Fruit fly (Drosophila melanogaster) whole organism, wandering third instar larva: ENCODE measurements around the gene wdn.

ENCODE experiments used
- Abd-B ChIP-seq: fragments of >200 bp; optimal IDR thresholded peaks from 2 replicates; lab custom pipeline; 2017; ENCODE audit warnings: missing biosample characterization, missing genetic modification characterization
- CG32264 ChIP-seq: fragments of 200-800 bp; sonication (Bioruptor generic); optimal IDR thresholded peaks from 2 replicates; lab custom pipeline; 2016; ENCODE audit warnings: missing biosample characterization, missing genetic modification characterization
- CrebA ChIP-seq: fragments of 200-800 bp; sonication (Bioruptor generic); optimal IDR thresholded peaks from 2 replicates; lab custom pipeline; 2016; ENCODE audit warnings: missing biosample characterization, mild to moderate bottlenecking, missing genetic modification characterization, borderline replicate concordance
- Dfd ChIP-seq: fragments of >200 bp; optimal IDR thresholded peaks from 2 replicates; lab custom pipeline; 2017; ENCODE audit warnings: missing biosample characterization, missing genetic modification characterization
- Dif ChIP-seq: fragments of 200-275, 200-300 bp; sonication (Bioruptor generic); optimal IDR thresholded peaks from 2 replicates; lab custom pipeline; 2018; ENCODE audit warnings: missing biosample characterization, missing genetic modification characterization; ENCODE audit not compliant: partially characterized antibody
- GATAd ChIP-seq: sonication (Bioruptor generic); optimal IDR thresholded peaks from 2 replicates; lab custom pipeline; 2016; ENCODE audit warnings: missing biosample characterization, missing genetic modification characterization
- HLH106 ChIP-seq: fragments of 200-800 bp; optimal IDR thresholded peaks from 3 replicates; lab custom pipeline; 2019; ENCODE audit warnings: missing biosample characterization, mild to moderate bottlenecking, missing genetic modification characterization, moderate library complexity
- Hr78 ChIP-seq: fragments of >200 bp; optimal IDR thresholded peaks from 2 replicates; lab custom pipeline; 2017; ENCODE audit warnings: missing biosample characterization, missing genetic modification characterization
- Myc ChIP-seq: fragments of >200 bp; optimal IDR thresholded peaks from 2 replicates; lab custom pipeline; 2017
- N ChIP-seq: fragments of >200 bp; optimal IDR thresholded peaks from 2 replicates; lab custom pipeline; 2018; ENCODE audit warnings: missing biosample characterization, missing external identifiers, missing genetic modification characterization
- OdsH ChIP-seq: fragments of 200-800 bp; sonication (Bioruptor generic); optimal IDR thresholded peaks from 2 replicates; lab custom pipeline; 2016; ENCODE audit warnings: missing biosample characterization, mild to moderate bottlenecking, missing genetic modification characterization
- Rel ChIP-seq, 2 experiments: fragments of 200-800 bp; sonication (Bioruptor generic) in 1 of 2; optimal IDR thresholded peaks; 2 replicates in 1 of 2; 3 replicates in 1 of 2; lab custom pipeline; 2016 to 2019; ENCODE audit warnings: mild to moderate bottlenecking in 2 of 2, missing biosample characterization in 2 of 2, missing genetic modification characterization in 2 of 2, moderate library complexity in 1 of 2
- Sp1 ChIP-seq: fragments of 200-800 bp; sonication (Bioruptor generic); optimal IDR thresholded peaks from 3 replicates; lab custom pipeline; 2019; ENCODE audit warnings: missing biosample characterization, mild to moderate bottlenecking, missing genetic modification characterization, moderate library complexity
- Vsx2 ChIP-seq: fragments of 200-300, 225-300 bp; sonication (Bioruptor generic); optimal IDR thresholded peaks from 2 replicates; lab custom pipeline; 2018; ENCODE audit warnings: missing biosample characterization, missing genetic modification characterization; ENCODE audit not compliant: partially characterized antibody
- br ChIP-seq: fragments of 200-800 bp; sonication (Bioruptor generic); optimal IDR thresholded peaks from 2 replicates; lab custom pipeline; 2016; ENCODE audit warnings: missing biosample characterization, missing genetic modification characterization
- dl ChIP-seq, 2 experiments: fragments of 175-275, 200-275 bp in 1 of 2; fragments of 200-275 bp in 1 of 2; sonication (Bioruptor generic); optimal IDR thresholded peaks; lab custom pipeline; 2018; ENCODE audit warnings: mild to moderate bottlenecking in 2 of 2, missing biosample characterization in 2 of 2, missing genetic modification characterization in 2 of 2, moderate library complexity in 2 of 2; ENCODE audit not compliant: partially characterized antibody in 2 of 2, insufficient read depth in 1 of 2
- dmrt93B ChIP-seq: fragments of 200-800 bp; sonication (Bioruptor generic); optimal IDR thresholded peaks from 2 replicates; lab custom pipeline; 2018; ENCODE audit warnings: missing biosample characterization, mild to moderate bottlenecking, missing genetic modification characterization
- dsf ChIP-seq: sonication (Bioruptor generic); optimal IDR thresholded peaks from 2 replicates; lab custom pipeline; 2016; ENCODE audit warnings: missing biosample characterization, missing genetic modification characterization, borderline replicate concordance
- ey ChIP-seq: fragments of 200-800 bp; sonication (Bioruptor generic); optimal IDR thresholded peaks from 2 replicates; lab custom pipeline; 2016; ENCODE audit warnings: missing biosample characterization, missing genetic modification characterization
- foxo ChIP-seq, 2 experiments: fragments of 200-800 bp; sonication (Bioruptor generic); optimal IDR thresholded peaks; 2 replicates in 1 of 2; 3 replicates in 1 of 2; lab custom pipeline; 2016 to 2017; ENCODE audit warnings: missing biosample characterization in 2 of 2, missing genetic modification characterization in 2 of 2
- fru ChIP-seq: fragments of 200-800 bp; sonication (Bioruptor generic); optimal IDR thresholded peaks from 3 replicates; lab custom pipeline; 2016; ENCODE audit warnings: missing biosample characterization, mild to moderate bottlenecking, missing genetic modification characterization
- h ChIP-seq: fragments of 200-800 bp; sonication (Bioruptor generic); optimal IDR thresholded peaks from 3 replicates; lab custom pipeline; 2016; ENCODE audit warnings: missing biosample characterization, mild to moderate bottlenecking, missing genetic modification characterization
- jim ChIP-seq: fragments of 175-275, 200-325 bp; sonication (Bioruptor generic); optimal IDR thresholded peaks from 2 replicates; lab custom pipeline; 2016; ENCODE audit warnings: missing biosample characterization, mild to moderate bottlenecking, missing genetic modification characterization
- lola ChIP-seq: fragments of >200 bp; optimal IDR thresholded peaks from 2 replicates; lab custom pipeline; 2017; ENCODE audit warnings: missing biosample characterization, missing genetic modification characterization
- psq ChIP-seq: fragments of 200-800 bp; sonication (Bioruptor generic); optimal IDR thresholded peaks from 3 replicates; lab custom pipeline; 2017; ENCODE audit warnings: missing biosample characterization, mild to moderate bottlenecking, missing genetic modification characterization, moderate library complexity
- rgr ChIP-seq: fragments of 200-800 bp; sonication (Bioruptor generic); optimal IDR thresholded peaks from 3 replicates; lab custom pipeline; 2016; ENCODE audit warnings: missing biosample characterization, mild to moderate bottlenecking, missing genetic modification characterization
- sage ChIP-seq: fragments of 200-800 bp; sonication (Bioruptor generic); optimal IDR thresholded peaks from 2 replicates; lab custom pipeline; 2016; ENCODE audit warnings: missing biosample characterization, mild to moderate bottlenecking, missing genetic modification characterization
- sv ChIP-seq: fragments of 200-800 bp; sonication (Bioruptor generic); optimal IDR thresholded peaks from 3 replicates; lab custom pipeline; 2016; ENCODE audit warnings: missing biosample characterization, missing genetic modification characterization
- usp ChIP-seq: fragments of >200 bp; optimal IDR thresholded peaks from 2 replicates; lab custom pipeline; 2017; ENCODE audit warnings: missing biosample characterization, missing genetic modification characterization
- woc ChIP-seq: sonication (Bioruptor generic); optimal IDR thresholded peaks from 2 replicates; lab custom pipeline; 2016; ENCODE audit warnings: missing biosample characterization, mild to moderate bottlenecking, missing genetic modification characterization

wdn gene

DNA sequence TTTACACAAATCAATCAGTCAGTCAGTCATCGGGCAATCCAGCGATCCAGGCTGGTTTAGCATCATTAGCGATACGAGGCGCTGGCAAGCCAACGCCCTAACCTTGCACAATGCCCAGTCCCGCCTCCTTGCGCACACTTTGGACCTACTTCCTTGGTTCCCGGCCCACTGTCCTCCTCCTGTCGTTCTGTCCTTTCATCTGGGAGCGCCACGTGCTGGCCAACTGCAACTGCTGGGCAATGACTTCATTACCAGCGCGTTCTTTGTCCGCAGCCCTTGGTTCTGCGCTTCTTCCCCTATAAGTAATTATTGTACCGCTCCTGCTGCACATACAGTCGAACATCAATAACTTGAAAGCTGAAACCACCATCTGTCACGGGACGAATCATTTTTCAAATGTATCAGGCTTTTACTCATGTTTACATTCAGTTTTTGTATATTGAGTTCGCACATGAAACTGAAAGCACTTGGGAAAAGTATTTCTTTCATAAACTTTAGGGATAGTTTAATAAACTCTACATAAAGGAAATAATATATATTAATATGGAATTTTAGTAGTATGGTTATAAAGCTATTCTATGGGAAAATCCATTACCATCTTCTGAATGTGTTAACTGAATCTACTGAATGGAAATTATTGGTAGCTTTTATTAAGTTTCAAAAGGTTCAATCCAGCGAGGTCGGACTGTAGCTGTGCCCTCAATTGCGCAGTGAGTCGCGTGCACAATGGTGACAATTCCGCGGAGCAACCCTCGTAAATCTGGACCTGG, 36.6 kb upstream of the wdn start:
- no peak for TF ChIP-seq Hr78
- TF ChIP-seq dmrt93B (GFP tag; lab: Kevin White, UChicago) = peak; percentile 53
- TF ChIP-seq fru = peak; percentile 0
- TF ChIP-seq jim (GFP tag; lab: Kevin White, UChicago) = no peak
- TF ChIP-seq psq = peak; percentile 33
- no peak for TF ChIP-seq Rel (GFP tag; optimal IDR thresholded peaks at IDR 0.05; lab: Kevin White, UChicago)
- no peak for TF ChIP-seq Rel (tag; optimal IDR thresholded peaks at IDR 0.05; lab: Kevin White, UChicago)
- peak; percentile 19 for TF ChIP-seq woc (GFP tag; lab: Kevin White, UChicago)
- no peak for TF ChIP-seq usp (GFP tag; lab: Kevin White, UChicago)
- no peak for TF ChIP-seq lola (GFP tag; lab: Kevin White, UChicago)
- TF ChIP-seq foxo (GFP tag; optimal IDR thresholded peaks at IDR 0.05; lab: Kevin White, UChicago) = peak in 1 of 2 experiments; percentile 46
- peak; percentile 32 for TF ChIP-seq HLH106 (tag; lab: Kevin White, UChicago)
- TF ChIP-seq OdsH = peak; percentile 26
- TF ChIP-seq h = no peak
- TF ChIP-seq rgr (GFP tag; lab: Kevin White, UChicago) = peak; percentile 20
- TF ChIP-seq Sp1 (GFP tag; lab: Kevin White, UChicago) = peak; percentile 38
- TF ChIP-seq GATAd (GFP tag; lab: Kevin White, UChicago) = no peak
- TF ChIP-seq sv (GFP tag; lab: Kevin White, UChicago) = no peak
- TF ChIP-seq br = no peak
- no peak for TF ChIP-seq Dif (GFP tag; lab: Kevin White, UChicago)
- no peak for TF ChIP-seq Abd-B

DNA sequence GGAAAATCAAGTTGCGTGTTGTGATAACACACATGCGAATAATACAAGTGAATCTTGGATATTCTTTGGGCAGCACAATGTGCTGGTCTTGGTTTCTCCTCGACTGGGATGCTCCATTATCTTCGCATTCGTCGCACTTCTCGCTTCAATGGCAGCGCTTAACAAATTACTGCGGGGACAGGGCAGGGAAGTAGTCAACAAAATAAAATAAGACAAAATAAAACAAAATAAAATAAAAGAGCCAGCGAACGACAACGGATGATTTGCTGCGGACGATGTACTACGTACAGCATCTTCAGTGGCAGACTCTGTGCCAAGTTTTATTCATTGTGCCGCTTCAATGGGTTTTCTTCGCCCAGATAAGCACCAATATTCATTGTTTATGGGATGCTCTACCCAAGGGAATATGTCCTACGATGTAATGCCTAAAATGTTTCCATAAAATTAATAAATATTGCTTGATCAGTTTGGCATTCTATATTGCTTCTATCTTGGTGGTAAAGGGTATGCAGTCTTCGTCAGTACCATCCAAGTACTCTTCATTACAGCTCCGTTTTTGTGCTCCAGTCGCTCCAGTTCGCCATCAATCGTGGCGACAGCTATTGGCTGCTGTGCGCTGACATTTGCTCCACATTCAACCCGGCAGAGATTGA, 35.9 kb upstream of the wdn start:
- no peak for TF ChIP-seq dl (GFP tag; optimal IDR thresholded peaks at IDR 0.05; lab: Kevin White, UChicago; ENCODE audit: insufficient read depth in 1 of 2, partially characterized antibody in 2 of 2)
- peak; percentile 6 for TF ChIP-seq woc (GFP tag; lab: Kevin White, UChicago)
- TF ChIP-seq GATAd (GFP tag; lab: Kevin White, UChicago) = no peak
- TF ChIP-seq Abd-B = no peak
- no peak for TF ChIP-seq CrebA (GFP tag; lab: Kevin White, UChicago)
- TF ChIP-seq CG32264 (GFP tag; lab: Kevin White, UChicago) = no peak
- no peak for TF ChIP-seq sv (GFP tag; lab: Kevin White, UChicago)
- no peak for TF ChIP-seq N
- TF ChIP-seq usp (GFP tag; lab: Kevin White, UChicago) = no peak
- TF ChIP-seq Vsx2 (GFP tag; lab: Kevin White, UChicago) = no peak
- no peak for TF ChIP-seq HLH106 (tag; lab: Kevin White, UChicago)
- peak; percentile 7 for TF ChIP-seq ey (GFP tag; lab: Kevin White, UChicago)
- TF ChIP-seq sage (GFP tag; lab: Kevin White, UChicago) = no peak
- TF ChIP-seq Dfd = no peak

DNA sequence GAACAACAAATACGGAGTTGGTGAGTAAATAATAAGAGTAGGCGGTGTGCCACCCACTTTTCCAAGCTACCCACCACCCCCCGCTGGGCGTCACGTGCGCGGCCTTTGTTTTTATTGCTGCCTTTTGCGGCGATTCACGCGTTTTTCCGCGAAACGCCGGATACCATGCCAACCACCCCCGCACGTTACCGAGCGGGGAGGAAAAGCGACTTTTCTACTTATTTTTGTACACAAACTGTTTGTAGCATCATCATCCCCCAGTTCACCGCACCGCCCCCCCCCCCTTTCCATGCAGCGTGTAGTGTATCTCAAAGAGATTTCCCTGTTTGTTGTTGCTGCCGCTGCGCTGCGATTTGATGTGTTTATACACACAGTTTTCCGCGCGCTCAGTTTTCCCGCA, 34.8 kb upstream of the wdn start:
- TF ChIP-seq Dfd (no peak), foxo (GFP tag; optimal IDR thresholded peaks at IDR 0.05; lab: Kevin White, UChicago) (no peak)

DNA sequence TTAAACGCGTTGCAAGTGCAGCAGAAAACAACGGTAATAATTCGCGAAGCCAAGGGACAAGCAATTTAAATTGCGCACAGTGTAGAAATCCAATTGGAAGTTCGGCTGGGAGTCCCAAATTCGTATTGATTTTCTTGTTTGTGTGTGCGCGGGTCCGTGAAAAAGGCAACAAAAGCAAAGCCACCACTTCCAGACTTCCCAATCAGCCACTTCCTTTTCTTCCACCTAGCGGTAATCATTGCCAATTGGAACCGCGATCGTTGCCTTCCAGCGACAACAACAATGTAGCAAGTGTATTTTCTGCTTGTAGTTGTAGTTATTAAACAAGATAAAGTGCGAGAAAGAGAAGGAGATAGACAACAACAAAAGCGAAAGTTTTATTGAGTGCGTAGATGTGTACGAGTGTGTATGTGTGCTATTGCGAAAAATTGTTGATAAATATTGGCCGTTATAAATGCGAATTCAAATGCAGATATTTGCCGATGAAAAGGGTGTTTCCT, 34.3 kb upstream of the wdn start:
- TF ChIP-seq Rel (GFP tag; optimal IDR thresholded peaks at IDR 0.05; lab: Kevin White, UChicago) = no peak
- TF ChIP-seq Rel (tag; optimal IDR thresholded peaks at IDR 0.05; lab: Kevin White, UChicago) = peak; percentile 98
- TF ChIP-seq Hr78 = no peak
- no peak for TF ChIP-seq Myc (lab: Kevin White, UChicago)
- TF ChIP-seq Dfd = no peak
- no peak for TF ChIP-seq dsf (GFP tag; lab: Kevin White, UChicago)
- TF ChIP-seq OdsH = no peak
- TF ChIP-seq, all 38 proteins: peak for 1
